Worm (Caenorhabditis elegans) whole organism, young adult: Measurements from ENCODE around the gene ador-1.

Experiments used
- F22D6.2 ChIP-seq: sonication (generic microtip); optimal IDR thresholded peaks from 2 replicates; lab custom pipeline; 2016; ENCODE audit warnings: mild to moderate bottlenecking, missing genetic modification characterization, missing compliant biosample characterization
- F57C9.4 ChIP-seq: sonication (generic microtip); optimal IDR thresholded peaks from 2 replicates; lab custom pipeline; 2017; ENCODE audit warnings: mild to moderate bottlenecking, missing genetic modification characterization, missing compliant biosample characterization
- attf-5 ChIP-seq: fragments of 200-800 bp; sonication (Bioruptor generic); optimal IDR thresholded peaks from 2 replicates; lab custom pipeline; 2018; ENCODE audit warnings: mild to moderate bottlenecking, missing genetic modification characterization, missing compliant biosample characterization
- ceh-100 ChIP-seq: fragments of 200-800 bp; sonication (Bioruptor generic); IDR thresholded peaks from 2 replicates; pipeline ENCODE4 v1.3.6; 2022; ENCODE audit warnings: missing genetic modification reagents, missing genetic modification characterization, missing compliant biosample characterization
- chd-7 ChIP-seq: sonication (generic microtip); optimal IDR thresholded peaks from 2 replicates; lab custom pipeline; 2016; ENCODE audit warnings: mild to moderate bottlenecking, missing genetic modification characterization, moderate library complexity, missing compliant biosample characterization
- efl-1 ChIP-seq: fragments of 150-350 bp; optimal IDR thresholded peaks from 2 replicates; lab custom pipeline; 2014; ENCODE audit warnings: missing biosample characterization, missing genetic modification reagents, missing genetic modification characterization
- egrh-3 ChIP-seq: fragments of 200-800 bp; sonication (Bioruptor generic); IDR thresholded peaks from 2 replicates; pipeline ENCODE4 v1.3.6; 2022; ENCODE audit warnings: missing genetic modification reagents, missing genetic modification characterization, missing compliant biosample characterization
- mcd-1 ChIP-seq: fragments of 200-800 bp; sonication (Bioruptor generic); IDR thresholded peaks from 2 replicates; pipeline ENCODE4 v1.3.6; 2022; ENCODE audit warnings: missing genetic modification reagents, missing genetic modification characterization, missing compliant biosample characterization
- mel-28 ChIP-seq: sonication (generic microtip); optimal IDR thresholded peaks from 2 replicates; lab custom pipeline; 2016; ENCODE audit warnings: borderline replicate concordance, mild to moderate bottlenecking, missing genetic modification characterization, missing compliant biosample characterization
- mes-4 ChIP-seq: sonication (generic microtip); optimal IDR thresholded peaks from 2 replicates; lab custom pipeline; 2016; ENCODE audit warnings: missing genotype, missing genetic modification characterization, missing compliant biosample characterization
- mxl-1 ChIP-seq: sonication (generic microtip); optimal IDR thresholded peaks from 2 replicates; lab custom pipeline; 2016; ENCODE audit warnings: missing genetic modification characterization, missing compliant biosample characterization
- unc-130 ChIP-seq: sonication (generic microtip); optimal IDR thresholded peaks from 2 replicates; lab custom pipeline; 2016; ENCODE audit warnings: missing genetic modification reagents, missing genetic modification characterization, missing compliant biosample characterization
- unc-62 ChIP-seq: fragments of 150-350 bp; optimal IDR thresholded peaks from 2 replicates; lab custom pipeline; 2014; ENCODE audit warnings: missing biosample characterization, missing genetic modification reagents, missing genetic modification characterization
- ztf-6 ChIP-seq: fragments of 200-800 bp; sonication (Bioruptor generic); IDR thresholded peaks from 2 replicates; pipeline ENCODE4 v1.3.6; 2022; ENCODE audit warnings: missing genetic modification reagents, missing genetic modification characterization, missing compliant biosample characterization

- TF ChIP-seq mxl-1 (no peak), attf-5 (no peak), chd-7 (no peak), mes-4 (tag; lab: Kevin White, UChicago) (no peak), F22D6.2 (no peak), egrh-3 (GFP tag; lab: Robert Waterston, UW) (no peak), F57C9.4 (tag; lab: Kevin White, UChicago) (no peak), efl-1 (GFP tag; lab: Kevin White, UChicago) (no peak), ztf-6 (GFP tag; lab: Robert Waterston, UW) (no peak), ceh-100 (GFP tag; lab: Robert Waterston, UW) (no peak), mcd-1 (GFP tag; lab: Robert Waterston, UW) (no peak), unc-130 (GFP tag; lab: Kevin White, UChicago) (no peak), mel-28 (tag; lab: Kevin White, UChicago) (no peak), unc-62 (GFP tag; lab: Kevin White, UChicago) (no peak)
Observed at ce11 chrII:12467047-12467446, 35.6 kb downstream of the ador-1 start, which contains the start of gene srg-16.
